Fruit fly (Drosophila melanogaster): Measurements from ENCODE around the gene CG14626.

dm6 chrX:1232533-1233212, 48.1 kb downstream of the CG14626 start:
- no peak for TF ChIP-seq usp (GFP tag; optimal IDR thresholded peaks at IDR 0.05)
- peak; percentile 31 for TF ChIP-seq Dll (optimal IDR thresholded peaks at IDR 0.05)
- no peak for TF ChIP-seq psq (optimal IDR thresholded peaks at IDR 0.05)
- no peak for TF ChIP-seq CG8478 (optimal IDR thresholded peaks at IDR 0.05)
- TF ChIP-seq pan (optimal IDR thresholded peaks at IDR 0.05) = no peak
